Fruit fly (Drosophila melanogaster): Measurements from ENCODE around the gene CG33116.

Gene CG33116

dm6 chr2L:19517154-19517814, 16.0 kb upstream of the CG33116 start, which contains the start of gene Hasp (continued):
- TF ChIP-seq CG14014 (GFP tag; IDR thresholded peaks at IDR 0.05) (peak; percentile 63; the same call in 1 of the 2 replicates), CG2129 (GFP tag; IDR thresholded peaks at IDR 0.05; ENCODE audit: partially characterized antibody) (no peak), CG4730 (GFP tag; IDR thresholded peaks at IDR 0.05) (no peak), Nf-YB (GFP tag; optimal IDR thresholded peaks at IDR 0.05) (peak; percentile 10), CG6683 (GFP tag; optimal IDR thresholded peaks at IDR 0.05) (peak; percentile 10), slbo (GFP tag; IDR thresholded peaks at IDR 0.05) (peak; percentile 59), Meics (GFP tag; optimal IDR thresholded peaks at IDR 0.05) (peak; percentile 67), CG5180 (GFP tag; optimal IDR thresholded peaks at IDR 0.05) (no peak), kah (GFP tag; optimal IDR thresholded peaks at IDR 0.05) (peak; percentile 28), abd-A (tag; optimal IDR thresholded peaks at IDR 0.05) (no peak), Dad (GFP tag; optimal IDR thresholded peaks at IDR 0.05) (peak; percentile 18), klu (GFP tag; IDR thresholded peaks at IDR 0.05) (no peak), CG11504 (tag; optimal IDR thresholded peaks at IDR 0.05) (peak; percentile 64), CG30431 (GFP tag; optimal IDR thresholded peaks at IDR 0.05) (no peak), Xbp1 (GFP tag; optimal IDR thresholded peaks at IDR 0.05) (peak; percentile 52), aop (GFP tag; IDR thresholded peaks at IDR 0.05) (no peak), CG34422 (GFP tag; IDR thresholded peaks at IDR 0.05) (peak; percentile 30; the same call in 1 of the 3 replicates), Hr39 (optimal IDR thresholded peaks at IDR 0.05) (no peak), CG15269 (tag; optimal IDR thresholded peaks at IDR 0.05) (no peak), jigr1 (GFP tag; IDR thresholded peaks at IDR 0.05) (no peak), CG7786 (GFP tag; optimal IDR thresholded peaks at IDR 0.05) (no peak), ro (GFP tag; IDR thresholded peaks at IDR 0.05) (0 out of 2 replicates have a peak, but pooled peaks have one; percentile 19), CG11456 (GFP tag; IDR thresholded peaks at IDR 0.05) (peak; percentile 60; the same call in 2 of the 3 replicates), br (optimal IDR thresholded peaks at IDR 0.05) (no peak), HLH54F (GFP tag; optimal IDR thresholded peaks at IDR 0.05) (no peak), Ssrp (tag; optimal IDR thresholded peaks at IDR 0.05) (peak; percentile 46), crp (GFP tag; optimal IDR thresholded peaks at IDR 0.05) (no peak), inv (GFP tag; IDR thresholded peaks at IDR 0.05; ENCODE audit: partially characterized antibody) (peak; percentile 28; the same call in 1 of the 2 replicates), ham (GFP tag; IDR thresholded peaks at IDR 0.05) (no peak), CG12299 (tag; optimal IDR thresholded peaks at IDR 0.05) (no peak), CG16815 (GFP tag; optimal IDR thresholded peaks at IDR 0.05) (no peak), ranshi (GFP tag; IDR thresholded peaks at IDR 0.05) (peak; percentile 33; the same call in 1 of the 2 replicates), CG9876 (GFP tag; optimal IDR thresholded peaks at IDR 0.05) (no peak), BEAF-32 (GFP tag; optimal IDR thresholded peaks at IDR 0.05) (peak; percentile 4), lov (optimal IDR thresholded peaks at IDR 0.05) (no peak), lov (GFP tag; IDR thresholded peaks at IDR 0.05) (no peak), Dip3 (GFP tag; optimal IDR thresholded peaks at IDR 0.05) (peak; percentile 28), CG3065 (GFP tag; optimal IDR thresholded peaks at IDR 0.05) (peak; percentile 2), CG10366 (GFP tag; IDR thresholded peaks at IDR 0.05) (peak; percentile 17; the same call in 1 of the 2 replicates), Rfx (GFP tag; IDR thresholded peaks at IDR 0.05) (peak; percentile 67), Myb (GFP tag; optimal IDR thresholded peaks at IDR 0.05) (peak; percentile 21), en (GFP tag; optimal IDR thresholded peaks at IDR 0.05) (no peak), dmrt99B (tag; optimal IDR thresholded peaks at IDR 0.05) (no peak), jing (GFP tag; optimal IDR thresholded peaks at IDR 0.05) (no peak), CG14710 (tag; optimal IDR thresholded peaks at IDR 0.05) (peak; percentile 46), dysf (GFP tag; IDR thresholded peaks at IDR 0.05) (peak; percentile 58; the same call in 1 of the 3 replicates), YL-1 (GFP tag; optimal IDR thresholded peaks at IDR 0.05) (no peak), Blimp-1 (GFP tag; optimal IDR thresholded peaks at IDR 0.05) (peak; percentile 75), tx (GFP tag; optimal IDR thresholded peaks at IDR 0.05) (no peak), NfI (GFP tag; optimal IDR thresholded peaks at IDR 0.05) (peak; percentile 35)
